Fruit fly (Drosophila melanogaster): ENCODE results near the gene GlcAT-S.

Gene GlcAT-S

DNA sequence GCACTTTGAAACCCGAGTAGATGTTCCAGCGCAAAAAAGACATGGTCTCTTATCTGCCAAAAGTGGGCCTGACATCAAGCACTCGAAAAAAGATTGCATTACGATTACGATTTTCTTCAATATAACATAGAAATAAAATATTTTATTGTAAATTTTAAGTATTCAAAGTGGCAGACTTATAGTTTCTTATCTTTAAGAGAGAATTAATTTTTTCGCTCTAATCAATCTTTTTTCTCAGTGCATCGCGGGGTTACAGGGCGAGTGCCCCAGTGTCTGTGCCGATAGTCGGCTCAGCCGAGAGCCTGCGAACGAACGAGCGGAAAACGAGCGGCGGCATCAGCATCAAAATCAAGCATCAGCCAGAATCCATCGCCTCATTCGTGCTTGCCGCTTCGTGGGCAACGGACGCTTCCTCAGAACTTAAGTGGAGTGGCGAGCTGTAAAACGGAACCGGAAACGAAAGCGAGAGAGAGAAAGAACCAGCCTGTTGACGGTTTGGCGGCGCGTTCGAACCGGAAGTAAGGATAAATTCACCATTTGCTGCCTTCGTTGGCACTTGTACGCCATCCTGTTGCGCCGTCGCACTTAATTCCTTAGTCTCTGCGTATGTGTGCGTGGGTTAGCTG lies 17.7 kb downstream of the GlcAT-S start, which contains the start of gene Apoltp (continued):
- peak in 1 of 3 experiments; percentile 33 for TF ChIP-seq lola (GFP tag; optimal IDR thresholded peaks at IDR 0.05)
- TF ChIP-seq sr (GFP tag; IDR thresholded peaks at IDR 0.05), result peak; percentile 24; the same call in 1 of the 3 replicates
- peak; percentile 52 for TF ChIP-seq NFAT (GFP tag; IDR thresholded peaks at IDR 0.05)
- no peak for TF ChIP-seq Dip3 (GFP tag; optimal IDR thresholded peaks at IDR 0.05)
- TF ChIP-seq emc (GFP tag; optimal IDR thresholded peaks at IDR 0.05), result no peak
- TF ChIP-seq ash1 (GFP tag; optimal IDR thresholded peaks at IDR 0.05), result no peak
- TF ChIP-seq p53 (GFP tag; optimal IDR thresholded peaks at IDR 0.05), result no peak
- TF ChIP-seq CG14441 (GFP tag; IDR thresholded peaks at IDR 0.05), result peak; percentile 66
- TF ChIP-seq chinmo (GFP tag; IDR thresholded peaks at IDR 0.05; ENCODE audit: partially characterized antibody), result no peak
- peak; percentile 31 for TF ChIP-seq zen (tag; optimal IDR thresholded peaks at IDR 0.05)
- TF ChIP-seq Usf (GFP tag; optimal IDR thresholded peaks at IDR 0.05), result peak; percentile 4
- peak; percentile 63 for TF ChIP-seq D19B (GFP tag; optimal IDR thresholded peaks at IDR 0.05)
- TF ChIP-seq CTCF (GFP tag; optimal IDR thresholded peaks at IDR 0.05), result no peak
- no peak for TF ChIP-seq Myb (GFP tag; optimal IDR thresholded peaks at IDR 0.05)
- peak; percentile 66 for TF ChIP-seq CG2120 (GFP tag; optimal IDR thresholded peaks at IDR 0.05)
- TF ChIP-seq Scr (GFP tag; IDR thresholded peaks at IDR 0.05; ENCODE audit: partially characterized antibody), result no peak
- TF ChIP-seq CG30403 (GFP tag; optimal IDR thresholded peaks at IDR 0.05), result peak; percentile 55
- no peak for TF ChIP-seq CG8290 (GFP tag; optimal IDR thresholded peaks at IDR 0.05)
- no peak for TF ChIP-seq CG8290 (tag; optimal IDR thresholded peaks at IDR 0.05)
- TF ChIP-seq Chrac-16 (GFP tag; optimal IDR thresholded peaks at IDR 0.05), result peak; percentile 19
- TF ChIP-seq CG8388 (GFP tag; optimal IDR thresholded peaks at IDR 0.05), result peak; percentile 9
- TF ChIP-seq Rfx (GFP tag; IDR thresholded peaks at IDR 0.05), result peak; percentile 78
- TF ChIP-seq Camta (GFP tag; optimal IDR thresholded peaks at IDR 0.05), result no peak
- peak; percentile 68 for TF ChIP-seq nmo (GFP tag; optimal IDR thresholded peaks at IDR 0.05)
- peak; percentile 45 for TF ChIP-seq CG13775 (GFP tag; optimal IDR thresholded peaks at IDR 0.05)
- TF ChIP-seq CG16815 (GFP tag; optimal IDR thresholded peaks at IDR 0.05), result peak; percentile 23
- peak; percentile 1 for TF ChIP-seq CG1647 (GFP tag; optimal IDR thresholded peaks at IDR 0.05)
- no peak for TF ChIP-seq h (optimal IDR thresholded peaks at IDR 0.05)
- peak; percentile 62 for TF ChIP-seq Abd-B (GFP tag; optimal IDR thresholded peaks at IDR 0.05)
- TF ChIP-seq sim (GFP tag; IDR thresholded peaks at IDR 0.05), result 0 out of 2 replicates have a peak, but pooled peaks have one; percentile 25
- no peak for TF ChIP-seq da (GFP tag; optimal IDR thresholded peaks at IDR 0.05)
- peak; percentile 50; the same call in 2 of the 3 replicates for TF ChIP-seq gce (GFP tag; IDR thresholded peaks at IDR 0.05)
- no peak for TF ChIP-seq Kr (GFP tag; optimal IDR thresholded peaks at IDR 0.05)
- TF ChIP-seq CG11696 (GFP tag; IDR thresholded peaks at IDR 0.05), result 0 out of 2 replicates have a peak, but pooled peaks have one; percentile 33
- no peak for TF ChIP-seq CG16863 (GFP tag; optimal IDR thresholded peaks at IDR 0.05)
- no peak for TF ChIP-seq Elba2 (GFP tag; optimal IDR thresholded peaks at IDR 0.05)
- TF ChIP-seq Vsx1 (GFP tag; optimal IDR thresholded peaks at IDR 0.05), result peak; percentile 14
- no peak for TF ChIP-seq Doc3 (GFP tag; IDR thresholded peaks at IDR 0.05; ENCODE audit: partially characterized antibody)
- peak; percentile 39 for TF ChIP-seq zf30C (GFP tag; optimal IDR thresholded peaks at IDR 0.05)
- no peak for TF ChIP-seq CG12744 (GFP tag; optimal IDR thresholded peaks at IDR 0.05)
- TF ChIP-seq sob (GFP tag; IDR thresholded peaks at IDR 0.05), result peak; percentile 84
- TF ChIP-seq onecut (GFP tag; IDR thresholded peaks at IDR 0.05), result peak; percentile 45
- TF ChIP-seq crp (GFP tag; optimal IDR thresholded peaks at IDR 0.05), result no peak
- TF ChIP-seq CG10147 (GFP tag; optimal IDR thresholded peaks at IDR 0.05), result no peak
- no peak for TF ChIP-seq CG4360 (GFP tag; IDR thresholded peaks at IDR 0.05)
- TF ChIP-seq wdn (GFP tag; IDR thresholded peaks at IDR 0.05), result peak; percentile 60
- TF ChIP-seq amos (GFP tag; IDR thresholded peaks at IDR 0.05; ENCODE audit: partially characterized antibody), result no peak
- no peak for TF ChIP-seq CG17912 (GFP tag; optimal IDR thresholded peaks at IDR 0.05)
- TF ChIP-seq MTF-1 (GFP tag; optimal IDR thresholded peaks at IDR 0.05; ENCODE audit: borderline replicate concordance), result no peak
- peak; percentile 53; the same call in 1 of the 2 replicates for TF ChIP-seq CG7372 (GFP tag; IDR thresholded peaks at IDR 0.05)
- peak; percentile 65 for TF ChIP-seq CG34376 (GFP tag; optimal IDR thresholded peaks at IDR 0.05)

Data from whole organism, embryonic.